Fruit fly (Drosophila melanogaster): Measurements from ENCODE around the gene Pxn.

The Pxn gene

dm6 chr3L:2589911-2590763 is 39.7 kb downstream of the Pxn start:
- TF ChIP-seq CG8319 (GFP tag; optimal IDR thresholded peaks at IDR 0.05) (no peak), CG6792 (GFP tag; optimal IDR thresholded peaks at IDR 0.05) (no peak), Lpt (GFP tag; optimal IDR thresholded peaks at IDR 0.05) (peak; percentile 4), CG6808 (GFP tag; optimal IDR thresholded peaks at IDR 0.05) (no peak), CG3919 (GFP tag; optimal IDR thresholded peaks at IDR 0.05) (peak; percentile 49), esn (GFP tag; optimal IDR thresholded peaks at IDR 0.05) (peak; percentile 47), salr (GFP tag; optimal IDR thresholded peaks at IDR 0.05) (peak in 1 of 2 experiments; percentile 72), ss (GFP tag; optimal IDR thresholded peaks at IDR 0.05) (peak in 1 of 2 experiments; percentile 15), CG4318 (GFP tag; optimal IDR thresholded peaks at IDR 0.05) (peak; percentile 25), CG11762 (GFP tag; optimal IDR thresholded peaks at IDR 0.05; ENCODE audit: insufficient read depth) (no peak), fd85E (GFP tag; optimal IDR thresholded peaks at IDR 0.05) (peak; percentile 19), CG6163 (GFP tag; IDR thresholded peaks at IDR 0.05) (no peak), Hr38 (GFP tag; optimal IDR thresholded peaks at IDR 0.05) (no peak), Blimp-1 (GFP tag; optimal IDR thresholded peaks at IDR 0.05) (no peak), vri (GFP tag; optimal IDR thresholded peaks at IDR 0.05) (no peak), CG8119 (GFP tag; IDR thresholded peaks at IDR 0.05) (peak; percentile 72; the same call in 2 of the 3 replicates), Met (GFP tag; optimal IDR thresholded peaks at IDR 0.05) (peak; percentile 31), Gug (GFP tag; IDR thresholded peaks at IDR 0.05) (no peak), CG9139 (GFP tag; optimal IDR thresholded peaks at IDR 0.05) (peak; percentile 5), CG10669 (GFP tag; optimal IDR thresholded peaks at IDR 0.05) (no peak), CG3032 (tag; optimal IDR thresholded peaks at IDR 0.05) (no peak), CG6854 (GFP tag; optimal IDR thresholded peaks at IDR 0.05) (peak; percentile 22), OdsH (GFP tag; optimal IDR thresholded peaks at IDR 0.05) (peak; percentile 64), CG15336 (GFP tag; IDR thresholded peaks at IDR 0.05) (peak; percentile 65), CG11902 (GFP tag; optimal IDR thresholded peaks at IDR 0.05) (no peak), fkh (GFP tag; optimal IDR thresholded peaks at IDR 0.05) (peak; percentile 82), Ets96B (tag; optimal IDR thresholded peaks at IDR 0.05) (no peak), Eip75B (GFP tag; optimal IDR thresholded peaks at IDR 0.05) (peak; percentile 29), eg (GFP tag; IDR thresholded peaks at IDR 0.05) (peak; percentile 46; the same call in 2 of the 3 replicates), Hr4 (GFP tag; optimal IDR thresholded peaks at IDR 0.05) (peak; percentile 56), CG8632 (GFP tag; optimal IDR thresholded peaks at IDR 0.05) (peak; percentile 21), Eip78C (GFP tag) (peak; percentile 91), spab (GFP tag; optimal IDR thresholded peaks at IDR 0.05) (no peak), acj6 (GFP tag; optimal IDR thresholded peaks at IDR 0.05) (peak; percentile 51), Hr39 (GFP tag; optimal IDR thresholded peaks at IDR 0.05) (no peak), CG1621 (tag; optimal IDR thresholded peaks at IDR 0.05) (no peak), lz (GFP tag; optimal IDR thresholded peaks at IDR 0.05) (peak; percentile 31), dac (GFP tag; optimal IDR thresholded peaks at IDR 0.05) (no peak), svp (GFP tag) (peak; percentile 49), dsx (GFP tag; optimal IDR thresholded peaks at IDR 0.05; ENCODE audit: poor library complexity, severe bottlenecking) (peak; percentile 45), CG31627 (GFP tag; optimal IDR thresholded peaks at IDR 0.05) (peak; percentile 35), pdm3 (GFP tag; optimal IDR thresholded peaks at IDR 0.05) (peak; percentile 34), CG10631 (GFP tag; optimal IDR thresholded peaks at IDR 0.05) (peak; percentile 60), Smox (GFP tag; optimal IDR thresholded peaks at IDR 0.05) (peak; percentile 7), Sox14 (GFP tag; optimal IDR thresholded peaks at IDR 0.05) (peak; percentile 4), Eip93F (GFP tag; optimal IDR thresholded peaks at IDR 0.05) (no peak), Ets21C (GFP tag; optimal IDR thresholded peaks at IDR 0.05) (no peak), cyc (GFP tag; optimal IDR thresholded peaks at IDR 0.05) (peak; percentile 18), CG34406 (GFP tag; optimal IDR thresholded peaks at IDR 0.05) (peak; percentile 24), achi (GFP tag; optimal IDR thresholded peaks at IDR 0.05) (peak; percentile 56)
